Worm (Caenorhabditis elegans) whole organism, late embryonic: ENCODE measurements around the gene toc-1.

Experiments
- ceh-18 ChIP-seq: sonication (generic microtip); optimal IDR thresholded peaks from 2 replicates; lab custom pipeline; 2016; ENCODE audit warnings: missing genetic modification characterization, missing compliant biosample characterization
- che-1 ChIP-seq: sonication (generic microtip); optimal IDR thresholded peaks from 2 replicates; lab custom pipeline; 2016; ENCODE audit warnings: mild to moderate bottlenecking, missing genetic modification characterization, missing compliant biosample characterization
- fkh-10 ChIP-seq: fragments of 150-350 bp; optimal IDR thresholded peaks from 2 replicates; lab custom pipeline; 2014; ENCODE audit warnings: missing biosample characterization, missing genetic modification reagents, missing genetic modification characterization
- nfya-1 ChIP-seq: sonication (generic microtip); optimal IDR thresholded peaks from 2 replicates; lab custom pipeline; 2017; ENCODE audit warnings: missing genetic modification characterization, mild to moderate bottlenecking, missing compliant biosample characterization, antibody characterized with exemption, moderate library complexity
- odd-2 ChIP-seq: sonication (generic microtip); optimal IDR thresholded peaks from 2 replicates; lab custom pipeline; 2017; ENCODE audit warnings: antibody characterized with exemption, mild to moderate bottlenecking, missing genetic modification characterization, missing compliant biosample characterization
- syd-9 ChIP-seq: sonication (generic microtip); optimal IDR thresholded peaks from 2 replicates; lab custom pipeline; 2016; ENCODE audit warnings: mild to moderate bottlenecking, missing genetic modification characterization, moderate library complexity, missing compliant biosample characterization
- zip-5 ChIP-seq: sonication (generic microtip); optimal IDR thresholded peaks from 2 replicates; lab custom pipeline; 2016; ENCODE audit warnings: missing genetic modification characterization, missing compliant biosample characterization

DNA sequence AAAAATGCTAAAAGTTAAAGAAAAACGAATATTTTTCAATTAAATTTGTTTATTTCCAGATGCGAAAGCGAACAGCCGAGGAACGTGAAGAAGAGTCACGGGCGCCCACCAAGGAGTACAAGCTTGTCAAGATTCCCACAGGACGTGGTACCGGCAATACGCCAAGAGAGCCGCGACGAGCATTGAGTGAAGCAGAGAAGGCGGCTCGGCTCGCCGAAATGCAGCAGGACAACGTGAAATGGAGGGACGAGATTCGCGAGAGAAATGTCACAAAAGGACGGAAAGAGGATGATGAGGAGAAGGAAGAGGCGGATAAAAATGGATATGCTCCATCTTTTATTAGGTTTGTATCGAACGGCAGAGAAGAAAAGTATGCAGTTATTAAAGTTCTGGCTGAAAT is 35.4 kb downstream of the toc-1 start:
- TF ChIP-seq fkh-10 (GFP tag; lab: Kevin White, UChicago), result no peak
- TF ChIP-seq ceh-18, result no peak
- no peak for TF ChIP-seq che-1 (tag; lab: Kevin White, UChicago)
- TF ChIP-seq odd-2 (tag; lab: Kevin White, UChicago), result no peak
- no peak for TF ChIP-seq nfya-1 (tag; lab: Kevin White, UChicago)
- TF ChIP-seq syd-9, result no peak
- TF ChIP-seq zip-5, result no peak
